Fruit fly (Drosophila melanogaster) whole organism, embryonic: Measurements from ENCODE around the gene P5CDh2.

Experiments
- Ada2b ChIP-seq: fragments of 200-800 bp; sonication (Bioruptor generic); IDR thresholded peaks from 2 replicates; pipeline ENCODE4 v1.3.6; 2022; ENCODE audit warnings: missing biosample characterization, missing genetic modification characterization
- CG10654 ChIP-seq: fragments of 200-800 bp; sonication (Bioruptor generic); optimal IDR thresholded peaks from 2 replicates; lab custom pipeline; 2016; ENCODE audit warnings: missing biosample characterization, missing genetic modification characterization
- CG11085 ChIP-seq: fragments of 200-800 bp; sonication (Bioruptor generic); IDR thresholded peaks from 2 replicates; pipeline ENCODE4 v1.3.6; 2022; ENCODE audit warnings: missing biosample characterization, missing genetic modification characterization
- CG12391 ChIP-seq: fragments of 200-800 bp; sonication (Bioruptor generic); optimal IDR thresholded peaks from 3 replicates; lab custom pipeline; 2018; ENCODE audit warnings: missing biosample characterization, mild to moderate bottlenecking, missing genetic modification characterization, moderate library complexity
- CG13624 ChIP-seq: fragments of 200-800 bp; sonication (Bioruptor generic); optimal IDR thresholded peaks from 2 replicates; lab custom pipeline; 2016; ENCODE audit warnings: missing biosample characterization, missing genetic modification characterization
- CG15696 ChIP-seq: fragments of 200-800 bp; sonication (Bioruptor generic); optimal IDR thresholded peaks from 2 replicates; lab custom pipeline; 2019; ENCODE audit warnings: missing biosample characterization, mild to moderate bottlenecking, missing genetic modification characterization, moderate library complexity
- CG16813 ChIP-seq: fragments of 200-800 bp; sonication (Bioruptor generic); IDR thresholded peaks from 3 replicates; pipeline ENCODE4 v1.3.6; 2022; ENCODE audit warnings: missing biosample characterization, missing genetic modification characterization; ENCODE audit not compliant: partially characterized antibody
- CG17328 ChIP-seq: fragments of 200-800 bp; sonication (Bioruptor generic); IDR thresholded peaks from 2 replicates; pipeline ENCODE4 v1.3.6; 2022; ENCODE audit warnings: missing biosample characterization, missing genetic modification characterization
- CG17802 ChIP-seq: fragments of 200-800 bp; sonication (Bioruptor generic); optimal IDR thresholded peaks from 2 replicates; lab custom pipeline; 2018; ENCODE audit warnings: missing biosample characterization, mild to moderate bottlenecking, missing genetic modification characterization, moderate library complexity
- CG30431 ChIP-seq: fragments of 200-800 bp; sonication (Bioruptor generic); optimal IDR thresholded peaks from 2 replicates; lab custom pipeline; 2017; ENCODE audit warnings: missing biosample characterization, missing genetic modification characterization
- CG3838 ChIP-seq: fragments of 200-800 bp; sonication (Bioruptor generic); optimal IDR thresholded peaks from 3 replicates; lab custom pipeline; 2016; ENCODE audit warnings: missing biosample characterization, missing genetic modification characterization
- CG9609 ChIP-seq: fragments of 200-800 bp; sonication (Bioruptor generic); optimal IDR thresholded peaks from 3 replicates; lab custom pipeline; 2016; ENCODE audit warnings: missing biosample characterization, missing genetic modification characterization
- CG9797 ChIP-seq: fragments of 200-800 bp; sonication (Bioruptor generic); optimal IDR thresholded peaks from 3 replicates; lab custom pipeline; 2018; ENCODE audit warnings: missing biosample characterization, mild to moderate bottlenecking, missing genetic modification characterization
- CG9817 ChIP-seq: fragments of 200-800 bp; sonication (Bioruptor generic); optimal IDR thresholded peaks from 2 replicates; lab custom pipeline; 2018; ENCODE audit warnings: missing biosample characterization, mild to moderate bottlenecking, missing genetic modification characterization, moderate library complexity
- Chrac-16 ChIP-seq: fragments of 200-800 bp; sonication (Bioruptor generic); optimal IDR thresholded peaks from 3 replicates; lab custom pipeline; 2016; ENCODE audit warnings: missing biosample characterization, missing genetic modification characterization
- D19B ChIP-seq: fragments of 200-800 bp; sonication (Bioruptor generic); optimal IDR thresholded peaks from 2 replicates; lab custom pipeline; 2017; ENCODE audit warnings: missing biosample characterization, mild to moderate bottlenecking, missing genetic modification characterization
- Dll ChIP-seq: fragments of 200-800 bp; sonication (Bioruptor generic); IDR thresholded peaks from 4 replicates; pipeline ENCODE4 v1.3.6; 2022; ENCODE audit warnings: missing biosample characterization, missing genetic modification characterization; ENCODE audit not compliant: partially characterized antibody
- Fer2 ChIP-seq: fragments of 200-800 bp; sonication (Bioruptor generic); optimal IDR thresholded peaks from 2 replicates; lab custom pipeline; 2018; ENCODE audit warnings: missing biosample characterization, mild to moderate bottlenecking, missing genetic modification characterization, moderate library complexity
- HLH3B ChIP-seq: fragments of 200-800 bp; sonication (Bioruptor generic); IDR thresholded peaks from 2 replicates; pipeline ENCODE4 v1.3.6; 2022; ENCODE audit warnings: missing biosample characterization, missing genetic modification characterization
- HmgD ChIP-seq: fragments of 200-800 bp; sonication (Bioruptor generic); optimal IDR thresholded peaks from 3 replicates; lab custom pipeline; 2016; ENCODE audit warnings: missing biosample characterization, missing genetic modification characterization
- Hsf ChIP-seq: fragments of 200-800 bp; sonication (Bioruptor generic); optimal IDR thresholded peaks from 3 replicates; lab custom pipeline; 2016; ENCODE audit warnings: missing biosample characterization, missing genetic modification characterization
- Meics ChIP-seq: fragments of 200-800 bp; sonication (Bioruptor generic); optimal IDR thresholded peaks from 2 replicates; lab custom pipeline; 2017; ENCODE audit warnings: missing biosample characterization, mild to moderate bottlenecking, missing genetic modification characterization
- Oaz ChIP-seq: fragments of 200-800 bp; sonication (Bioruptor generic); IDR thresholded peaks from 2 replicates; pipeline ENCODE4 v1.3.6; 2022; ENCODE audit warnings: missing biosample characterization, missing genetic modification characterization
- Opbp ChIP-seq: fragments of 200-800 bp; sonication (Bioruptor generic); IDR thresholded peaks from 3 replicates; pipeline ENCODE4 v1.3.6; 2022; ENCODE audit warnings: missing biosample characterization, missing genetic modification characterization; ENCODE audit not compliant: partially characterized antibody
- Xrp1 ChIP-seq: fragments of 200-800 bp; sonication (Bioruptor generic); IDR thresholded peaks from 2 replicates; pipeline ENCODE4 v1.3.6; 2022; ENCODE audit warnings: missing biosample characterization, missing genetic modification characterization
- ato ChIP-seq: fragments of 200-800 bp; sonication (Bioruptor generic); IDR thresholded peaks from 2 replicates; pipeline ENCODE4 v1.3.6; 2022; ENCODE audit warnings: missing biosample characterization, missing genetic modification characterization; ENCODE audit not compliant: partially characterized antibody
- dati ChIP-seq: fragments of 200-800 bp; sonication (Bioruptor generic); IDR thresholded peaks from 2 replicates; pipeline ENCODE4 v1.3.6; 2022; ENCODE audit warnings: missing biosample characterization, missing genetic modification characterization
- dysf ChIP-seq: fragments of 200-800 bp; sonication (Bioruptor generic); IDR thresholded peaks from 3 replicates; pipeline ENCODE4 v1.3.6; 2022; ENCODE audit warnings: missing biosample characterization, missing genetic modification characterization
- emc ChIP-seq: fragments of 200-800 bp; sonication (Bioruptor generic); optimal IDR thresholded peaks from 2 replicates; lab custom pipeline; 2016; ENCODE audit warnings: missing biosample characterization, missing genetic modification characterization
- ems ChIP-seq: fragments of 200-800 bp; sonication (Bioruptor generic); optimal IDR thresholded peaks from 3 replicates; lab custom pipeline; 2016; ENCODE audit warnings: missing biosample characterization, missing genetic modification characterization
- eve ChIP-seq, 2 experiments: fragments of >200 bp; optimal IDR thresholded peaks; 2 replicates each; lab custom pipeline; 2017; ENCODE audit warnings: missing biosample characterization in 2 of 2, missing genetic modification characterization in 2 of 2
- ewg ChIP-seq: fragments of 200-800 bp; sonication (Bioruptor generic); optimal IDR thresholded peaks from 3 replicates; lab custom pipeline; 2017; ENCODE audit warnings: mild to moderate bottlenecking, missing biosample characterization, missing genetic modification reagents, missing genetic modification characterization
- her ChIP-seq: fragments of 200-800 bp; sonication (Bioruptor generic); optimal IDR thresholded peaks from 2 replicates; lab custom pipeline; 2016; ENCODE audit warnings: missing biosample characterization, missing genetic modification characterization
- onecut ChIP-seq: fragments of 200-800 bp; sonication (Bioruptor generic); IDR thresholded peaks from 2 replicates; pipeline ENCODE4 v1.3.6; 2022; ENCODE audit warnings: missing biosample characterization, missing genetic modification characterization
- pita ChIP-seq: fragments of 200-800 bp; sonication (Bioruptor generic); optimal IDR thresholded peaks from 2 replicates; lab custom pipeline; 2017; ENCODE audit warnings: missing biosample characterization, mild to moderate bottlenecking, missing genetic modification characterization
- prd ChIP-seq, 3 experiments: fragments of >200 bp in 2 of 3; fragments of 200-800 bp in 1 of 3; sonication (Bioruptor generic) in 1 of 3; optimal IDR thresholded peaks in 2 of 3; IDR thresholded peaks in 1 of 3; 2 replicates in 2 of 3; 3 replicates in 1 of 3; pipeline versions ENCODE4 v1.3.6 to Lab custom; 2017 to 2022; ENCODE audit warnings: missing biosample characterization in 1 of 3, missing genetic modification characterization in 1 of 3
- sima ChIP-seq: fragments of 200-800 bp; sonication (Bioruptor generic); optimal IDR thresholded peaks from 2 replicates; lab custom pipeline; 2016; ENCODE audit warnings: missing biosample characterization, missing genetic modification characterization

P5CDh2 gene

DNA sequence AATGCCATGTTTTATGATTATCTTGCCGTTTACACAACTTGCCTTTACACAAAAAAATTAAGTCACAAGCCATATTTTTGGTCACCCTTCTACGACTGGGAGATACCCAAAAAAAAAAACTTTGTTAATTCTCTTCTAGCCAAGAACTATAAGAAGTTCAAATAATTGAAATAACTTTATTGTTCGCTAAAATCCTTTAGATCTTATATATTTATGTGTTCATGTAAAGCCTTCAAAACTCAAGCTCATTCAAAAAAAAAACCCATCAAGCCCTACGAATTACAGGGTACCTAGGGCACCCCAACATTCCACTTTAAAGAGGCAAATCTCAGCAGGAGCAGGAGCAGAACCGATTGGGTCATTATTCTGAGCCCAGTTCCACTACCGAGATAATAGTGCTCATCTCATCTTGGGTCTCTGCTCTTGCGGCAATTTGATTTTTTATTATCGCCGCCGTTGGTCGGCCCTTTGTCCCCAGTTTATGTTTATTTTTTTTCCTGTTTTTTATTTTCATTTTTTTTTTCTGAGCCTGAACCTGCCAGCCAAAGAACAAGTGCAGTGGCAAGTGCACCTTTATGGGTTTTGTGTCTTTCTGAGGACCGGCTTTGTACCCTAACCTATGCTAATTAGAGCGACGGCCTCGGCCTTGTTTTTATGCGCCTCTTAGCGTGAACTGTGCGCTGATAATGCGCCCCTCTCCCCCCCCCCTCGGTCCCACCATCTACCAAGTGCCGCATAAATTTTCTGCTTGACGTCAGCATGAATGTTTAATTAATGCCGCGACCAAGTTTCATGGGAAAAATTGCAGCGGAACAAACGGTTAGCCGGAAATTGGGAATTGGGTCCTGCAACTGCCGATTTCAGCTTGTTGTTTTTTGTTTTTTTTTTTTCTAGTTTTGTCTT is 36.0 kb upstream of the P5CDh2 start (continued):
- TF ChIP-seq Opbp (GFP tag; lab: Robert Waterston, UW) (no peak), emc (GFP tag; lab: Kevin White, UChicago) (no peak), D19B (GFP tag; lab: Kevin White, UChicago) (peak; percentile 35)

DNA sequence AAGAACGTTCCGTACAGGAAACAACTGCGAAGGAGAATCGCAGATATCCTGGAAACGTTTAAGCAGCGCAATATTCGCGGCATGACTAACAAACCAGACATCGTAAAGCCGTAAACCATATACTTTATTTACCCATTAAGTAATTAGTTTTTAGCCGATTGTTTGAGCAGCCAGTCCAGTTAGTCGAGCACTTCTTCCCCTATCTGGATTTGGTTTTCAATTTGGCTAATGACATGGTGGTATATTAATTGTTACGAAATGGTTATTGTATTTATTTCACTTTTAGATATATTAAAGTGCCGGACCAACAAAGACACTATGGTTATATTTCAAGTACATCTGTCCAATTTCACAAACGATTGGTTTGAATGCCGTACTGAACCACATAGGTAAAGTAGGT is 34.1 kb upstream of the P5CDh2 start, which contains the start of gene Gr93b:
Gene Gr93b (minus strand): TSS at position 101 of the 400 bp plus-strand sequence.
- TF ChIP-seq CG3838 (GFP tag; lab: Kevin White, UChicago), result no peak
- TF ChIP-seq D19B (GFP tag; lab: Kevin White, UChicago), result no peak
- no peak for TF ChIP-seq CG9797
- TF ChIP-seq ato (GFP tag; lab: Robert Waterston, UW), result no peak
- no peak for TF ChIP-seq pita (GFP tag; lab: Kevin White, UChicago)
- no peak for TF ChIP-seq CG12391
- TF ChIP-seq her (GFP tag; lab: Kevin White, UChicago), result no peak
- TF ChIP-seq CG13624 (GFP tag; lab: Kevin White, UChicago), result no peak
- no peak for TF ChIP-seq CG16813 (GFP tag; lab: Robert Waterston, UW)
- no peak for TF ChIP-seq CG17802
- TF ChIP-seq ems, result no peak
- TF ChIP-seq CG9817 (tag; lab: Kevin White, UChicago), result no peak
- no peak for TF ChIP-seq Meics

DNA sequence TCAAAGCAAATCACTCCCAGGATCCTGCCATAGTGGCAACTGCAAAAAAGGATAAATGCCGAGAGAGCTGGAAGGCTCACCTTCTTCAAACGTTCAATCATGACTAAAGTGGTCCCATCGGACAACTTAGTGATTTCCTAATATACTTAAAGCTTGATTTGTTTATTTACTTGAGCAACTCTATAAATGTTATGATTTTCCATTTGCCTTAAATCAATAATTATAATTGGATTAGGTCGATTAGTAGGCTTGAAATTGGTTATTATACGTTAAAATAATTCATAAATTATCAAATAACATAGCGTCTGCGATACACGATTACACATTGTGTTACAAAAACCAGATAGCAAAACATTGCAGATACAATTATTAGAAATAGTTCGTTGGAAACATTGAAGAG is 32.6 kb upstream of the P5CDh2 start, which contains the start of gene Gr93c:
Gene Gr93c (minus strand): TSS at position 101 of the 400 bp plus-strand sequence.
- TF ChIP-seq Hsf (no peak), dati (no peak), Dll (GFP tag; lab: Robert Waterston, UW) (no peak), ewg (no peak)

DNA sequence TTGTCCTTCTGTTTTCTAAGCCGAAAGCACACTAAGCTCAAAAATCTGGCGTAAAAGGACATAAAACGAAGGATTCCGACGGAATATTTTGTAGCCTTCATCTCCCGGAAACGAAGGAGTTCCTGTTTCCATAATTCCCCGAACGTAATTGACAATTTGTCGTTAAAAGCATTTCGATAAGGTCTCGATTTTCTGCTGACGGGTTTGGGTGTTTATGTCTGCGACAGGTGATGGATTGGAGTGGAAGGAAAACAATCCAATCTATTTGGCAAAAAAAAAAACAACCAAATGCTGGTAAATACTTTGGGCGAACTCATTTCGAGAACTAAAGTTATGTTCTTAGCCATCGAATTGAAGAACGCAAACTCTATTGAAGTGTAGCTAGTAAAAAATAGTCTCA is 31.2 kb upstream of the P5CDh2 start, which contains the start of gene Gr93d:
Gene Gr93d (minus strand): TSS at position 101 of the 400 bp plus-strand sequence.
- TF ChIP-seq CG11085 (GFP tag; lab: Robert Waterston, UW) (no peak), CG30431 (GFP tag; lab: Kevin White, UChicago) (no peak), sima (no peak), onecut (GFP tag; lab: Robert Waterston, UW) (no peak), Chrac-16 (GFP tag; lab: Kevin White, UChicago) (no peak), D19B (GFP tag; lab: Kevin White, UChicago) (no peak), Oaz (GFP tag; lab: Robert Waterston, UW) (no peak), dysf (GFP tag; lab: Robert Waterston, UW) (no peak), CG17328 (GFP tag; lab: Robert Waterston, UW) (no peak), CG9609 (GFP tag; lab: Kevin White, UChicago) (no peak), Xrp1 (no peak), CG10654 (no peak), HLH3B (GFP tag; lab: Robert Waterston, UW) (no peak), Ada2b (GFP tag; lab: Robert Waterston, UW) (no peak), prd (optimal IDR thresholded peaks at IDR 0.05; lab: Kevin White, UChicago) (no peak), prd (GFP tag; IDR thresholded peaks at IDR 0.05; lab: Robert Waterston, UW) (no peak), HmgD (GFP tag; lab: Kevin White, UChicago) (no peak), CG15696 (tag; lab: Kevin White, UChicago) (no peak), Fer2 (tag; lab: Kevin White, UChicago) (no peak), eve (GFP tag; optimal IDR thresholded peaks at IDR 0.05; lab: Kevin White, UChicago) (no peak)
- TF ChIP-seq, all 482 proteins: peak for 0
